Fruit fly (Drosophila melanogaster) whole organism, pupa: ENCODE results near the gene osy.

Experiments
- CG17806 ChIP-seq: fragments of 200-800 bp; sonication (Bioruptor generic); optimal IDR thresholded peaks from 2 replicates; lab custom pipeline; 2018; ENCODE audit warnings: missing biosample characterization, mild to moderate bottlenecking, missing genetic modification characterization, moderate library complexity
- CG4496 ChIP-seq: fragments of 200-800 bp; sonication (Bioruptor generic); IDR thresholded peaks from 3 replicates; pipeline ENCODE4 v1.3.6; 2022; ENCODE audit warnings: missing biosample characterization, missing genetic modification characterization
- CG8159 ChIP-seq: fragments of 200-800 bp; sonication (Bioruptor generic); optimal IDR thresholded peaks from 3 replicates; lab custom pipeline; 2018; ENCODE audit warnings: missing biosample characterization, mild to moderate bottlenecking, missing genetic modification characterization, moderate library complexity
- CG8301 ChIP-seq: fragments of 200-800 bp; sonication (Bioruptor generic); optimal IDR thresholded peaks from 2 replicates; lab custom pipeline; 2018; ENCODE audit warnings: missing biosample characterization, mild to moderate bottlenecking, missing genetic modification characterization
- EcR ChIP-seq: fragments of 200-800 bp; sonication (Bioruptor generic); optimal IDR thresholded peaks from 3 replicates; lab custom pipeline; 2019; ENCODE audit warnings: missing biosample characterization, missing genetic modification characterization, mild to moderate bottlenecking, moderate library complexity, missing genetic modification reagents
- gl ChIP-seq: fragments of 200-800 bp; sonication (Bioruptor generic); optimal IDR thresholded peaks from 2 replicates; lab custom pipeline; 2018; ENCODE audit warnings: missing biosample characterization, mild to moderate bottlenecking, missing genetic modification characterization

dm6 chr3R:26280403-26280802 lies 37.8 kb upstream of the osy start:
- TF ChIP-seq CG8159 = peak; percentile 66
- TF ChIP-seq CG4496 (GFP tag; lab: Robert Waterston, UW) = no peak
- TF ChIP-seq gl (tag; lab: Kevin White, UChicago) = no peak
- TF ChIP-seq CG8301 (tag; lab: Kevin White, UChicago) = peak; percentile 2
- TF ChIP-seq CG17806 = no peak
- TF ChIP-seq EcR (GFP tag; lab: Kevin White, UChicago) = no peak
